Worm (Caenorhabditis elegans): ENCODE results near the gene sodh-2.

DNA sequence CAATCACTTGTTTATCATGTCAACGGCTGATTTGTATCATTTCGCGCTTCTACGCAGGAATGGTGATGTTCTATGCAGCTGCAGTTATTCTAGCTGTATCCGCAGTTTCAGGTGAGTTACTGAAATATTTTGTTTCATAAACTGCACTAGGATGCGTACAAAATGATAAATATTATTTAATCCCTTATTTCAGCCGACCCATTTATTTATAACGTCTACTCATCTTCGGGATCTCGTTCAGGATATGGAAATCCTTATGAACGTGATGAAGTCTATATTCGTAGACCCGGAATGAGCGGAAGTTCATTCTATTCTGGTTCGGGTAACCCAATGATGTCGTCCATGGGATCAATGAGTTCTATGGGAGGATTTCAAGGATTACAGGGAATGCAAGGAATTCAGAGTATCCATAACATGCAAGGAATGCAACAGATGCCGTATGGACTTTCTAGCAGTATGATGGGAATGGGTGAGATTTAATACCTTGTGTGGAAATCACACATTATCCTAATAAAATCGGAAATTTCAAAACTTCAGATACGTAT is 38.1 kb upstream of the sodh-2 start, which contains the start of gene F58H1.2:
- TF ChIP-seq snpc-1.2 (GFP tag; IDR thresholded peaks at IDR 0.05) (no peak), pha-4 (GFP tag; IDR thresholded peaks at IDR 0.05) (no peak), pha-4 (tag; optimal IDR thresholded peaks at IDR 0.05) (no peak), aha-1 (tag) (no peak), lsy-2 (tag; optimal IDR thresholded peaks at IDR 0.05) (no peak), fkh-10 (GFP tag; optimal IDR thresholded peaks at IDR 0.05) (no peak), dpl-1 (GFP tag; optimal IDR thresholded peaks at IDR 0.05) (no peak), R02D3.7 (tag; optimal IDR thresholded peaks at IDR 0.05) (no peak), snpc-4 (tag; optimal IDR thresholded peaks at IDR 0.05) (no peak), ceh-82 (tag; optimal IDR thresholded peaks at IDR 0.05) (no peak), dve-1 (tag; optimal IDR thresholded peaks at IDR 0.05; ENCODE audit: insufficient read depth) (no peak), nhr-77 (tag; optimal IDR thresholded peaks at IDR 0.05) (no peak), lin-29 (GFP tag; IDR thresholded peaks at IDR 0.05) (no peak), nhr-11 (tag; optimal IDR thresholded peaks at IDR 0.05) (no peak)

Data from whole organism, L4 larva.